Fruit fly (Drosophila melanogaster) whole organism, prepupa: Measurements from ENCODE around the gene Mkp3.

ENCODE experiments used
- Blimp-1 ChIP-seq: fragments of 200-800 bp; sonication (Bioruptor generic); optimal IDR thresholded peaks from 3 replicates; lab custom pipeline; 2017; ENCODE audit warnings: missing biosample characterization, missing genetic modification characterization, mild to moderate bottlenecking, moderate library complexity, missing genetic modification reagents
- CG10631 ChIP-seq: fragments of 200-800 bp; sonication (Bioruptor generic); optimal IDR thresholded peaks from 2 replicates; lab custom pipeline; 2016; ENCODE audit warnings: missing biosample characterization, missing genetic modification characterization
- CG10669 ChIP-seq: fragments of 200-800 bp; sonication (Bioruptor generic); optimal IDR thresholded peaks from 3 replicates; lab custom pipeline; 2018; ENCODE audit warnings: missing biosample characterization, mild to moderate bottlenecking, missing genetic modification characterization, moderate library complexity
- CG11294 ChIP-seq: fragments of 200-800 bp; sonication (Bioruptor generic); IDR thresholded peaks from 2 replicates; pipeline ENCODE4 v1.3.6; 2022; ENCODE audit warnings: missing biosample characterization, missing genetic modification characterization
- CG11762 ChIP-seq: fragments of 200-800 bp; sonication (Bioruptor generic); optimal IDR thresholded peaks from 3 replicates; lab custom pipeline; 2016; ENCODE audit warnings: missing biosample characterization, missing genetic modification characterization; ENCODE audit not compliant: insufficient read depth
- CG11902 ChIP-seq: fragments of 200-800 bp; sonication (Bioruptor generic); optimal IDR thresholded peaks from 3 replicates; lab custom pipeline; 2016; ENCODE audit warnings: missing biosample characterization, missing genetic modification characterization
- CG15336 ChIP-seq: fragments of 200-800 bp; sonication (Bioruptor generic); IDR thresholded peaks from 2 replicates; pipeline ENCODE4 v1.3.6; 2022; ENCODE audit warnings: missing biosample characterization, missing genetic modification characterization
- CG1621 ChIP-seq: fragments of 200-800 bp; sonication (Bioruptor generic); optimal IDR thresholded peaks from 3 replicates; lab custom pipeline; 2018; ENCODE audit warnings: missing biosample characterization, mild to moderate bottlenecking, missing genetic modification characterization
- CG3032 ChIP-seq: fragments of 200-800 bp; optimal IDR thresholded peaks from 2 replicates; lab custom pipeline; 2019; ENCODE audit warnings: missing biosample characterization, mild to moderate bottlenecking, missing genetic modification characterization, moderate library complexity
- CG31627 ChIP-seq: fragments of 200-800 bp; sonication (Bioruptor generic); optimal IDR thresholded peaks from 3 replicates; lab custom pipeline; 2016; ENCODE audit warnings: missing biosample characterization, missing genetic modification characterization
- CG34406 ChIP-seq: fragments of 200-800 bp; sonication (Bioruptor generic); optimal IDR thresholded peaks from 3 replicates; lab custom pipeline; 2016; ENCODE audit warnings: missing biosample characterization, missing genetic modification characterization
- CG4318 ChIP-seq: fragments of 200-800 bp; sonication (Bioruptor generic); optimal IDR thresholded peaks from 3 replicates; lab custom pipeline; 2017; ENCODE audit warnings: missing biosample characterization, mild to moderate bottlenecking, missing genetic modification characterization
- CG6163 ChIP-seq: fragments of 200-800 bp; sonication (Bioruptor generic); IDR thresholded peaks from 3 replicates; pipeline ENCODE4 v1.3.6; 2022; ENCODE audit warnings: missing biosample characterization, missing genetic modification characterization
- CG6276 ChIP-seq: fragments of 200-800 bp; sonication (Bioruptor generic); optimal IDR thresholded peaks from 2 replicates; lab custom pipeline; 2017; ENCODE audit warnings: missing biosample characterization, mild to moderate bottlenecking, missing genetic modification characterization
- CG6792 ChIP-seq: fragments of 200-800 bp; sonication (Bioruptor generic); optimal IDR thresholded peaks from 3 replicates; lab custom pipeline; 2016; ENCODE audit warnings: missing biosample characterization, missing genetic modification characterization
- CG6808 ChIP-seq: fragments of 200-800 bp; sonication (Bioruptor generic); optimal IDR thresholded peaks from 3 replicates; lab custom pipeline; 2017; ENCODE audit warnings: missing biosample characterization, missing genetic modification characterization, mild to moderate bottlenecking, moderate library complexity, missing genetic modification reagents
- CG6854 ChIP-seq: fragments of 200-800 bp; sonication (Bioruptor generic); optimal IDR thresholded peaks from 2 replicates; lab custom pipeline; 2017; ENCODE audit warnings: missing biosample characterization, mild to moderate bottlenecking, missing genetic modification characterization
- CG7368 ChIP-seq: fragments of 200-800 bp; sonication (Bioruptor generic); optimal IDR thresholded peaks from 3 replicates; lab custom pipeline; 2016; ENCODE audit warnings: missing biosample characterization, missing genetic modification characterization
- CG8119 ChIP-seq: fragments of 200-800 bp; sonication (Bioruptor generic); IDR thresholded peaks from 3 replicates; pipeline ENCODE4 v1.3.6; 2022; ENCODE audit warnings: missing biosample characterization, missing genetic modification characterization
- CG8632 ChIP-seq: fragments of 200-800 bp; sonication (Bioruptor generic); optimal IDR thresholded peaks from 3 replicates; lab custom pipeline; 2016; ENCODE audit warnings: missing biosample characterization, missing genetic modification characterization
- Eip75B ChIP-seq: fragments of 200-800 bp; sonication (Bioruptor generic); optimal IDR thresholded peaks from 3 replicates; lab custom pipeline; 2016; ENCODE audit warnings: missing biosample characterization, missing genetic modification characterization
- Eip93F ChIP-seq: fragments of 200-800 bp; sonication (Bioruptor generic); optimal IDR thresholded peaks from 2 replicates; lab custom pipeline; 2016; ENCODE audit warnings: missing biosample characterization, mild to moderate bottlenecking, missing genetic modification characterization
- Ets21C ChIP-seq: fragments of 200-800 bp; sonication (Bioruptor generic); optimal IDR thresholded peaks from 3 replicates; lab custom pipeline; 2016; ENCODE audit warnings: missing biosample characterization, missing genetic modification characterization
- Ets96B ChIP-seq: fragments of 200-800 bp; optimal IDR thresholded peaks from 2 replicates; lab custom pipeline; 2019; ENCODE audit warnings: missing biosample characterization, mild to moderate bottlenecking, missing genetic modification characterization, moderate library complexity
- Gug ChIP-seq: fragments of 200-800 bp; sonication (Bioruptor generic); IDR thresholded peaks from 2 replicates; pipeline ENCODE4 v1.3.6; 2022; ENCODE audit warnings: missing biosample characterization, missing genetic modification characterization
- Hr38 ChIP-seq: sonication (Bioruptor generic); optimal IDR thresholded peaks from 2 replicates; lab custom pipeline; 2016; ENCODE audit warnings: missing biosample characterization, missing genetic modification characterization
- Hr4 ChIP-seq: fragments of 200-800 bp; sonication (Bioruptor generic); optimal IDR thresholded peaks from 3 replicates; lab custom pipeline; 2016; ENCODE audit warnings: missing biosample characterization, missing genetic modification characterization
- Lpt ChIP-seq: fragments of 200-800 bp; sonication (Bioruptor generic); optimal IDR thresholded peaks from 3 replicates; lab custom pipeline; 2016; ENCODE audit warnings: missing biosample characterization, missing genetic modification characterization
- Met ChIP-seq: fragments of 200-800 bp; sonication (Bioruptor generic); optimal IDR thresholded peaks from 3 replicates; lab custom pipeline; 2016; ENCODE audit warnings: missing biosample characterization, missing genetic modification characterization
- OdsH ChIP-seq: fragments of 200-800 bp; sonication (Bioruptor generic); optimal IDR thresholded peaks from 3 replicates; lab custom pipeline; 2016; ENCODE audit warnings: missing biosample characterization, missing genetic modification characterization
- Sox102F ChIP-seq: fragments of 200-800 bp; sonication (Bioruptor generic); optimal IDR thresholded peaks from 2 replicates; lab custom pipeline; 2016; ENCODE audit warnings: missing biosample characterization, mild to moderate bottlenecking, missing genetic modification characterization
- Sox14 ChIP-seq: fragments of 200-800 bp; sonication (Bioruptor generic); optimal IDR thresholded peaks from 3 replicates; lab custom pipeline; 2016; ENCODE audit warnings: missing biosample characterization, missing genetic modification characterization
- Sox15 ChIP-seq: fragments of 200-800 bp; sonication (Bioruptor generic); optimal IDR thresholded peaks from 3 replicates; lab custom pipeline; 2016; ENCODE audit warnings: missing biosample characterization, missing genetic modification characterization
- achi ChIP-seq: fragments of 200-800 bp; sonication (Bioruptor generic); optimal IDR thresholded peaks from 3 replicates; lab custom pipeline; 2016; ENCODE audit warnings: missing biosample characterization, missing genetic modification characterization
- acj6 ChIP-seq: fragments of 200-800 bp; sonication (Bioruptor generic); optimal IDR thresholded peaks from 3 replicates; lab custom pipeline; 2016; ENCODE audit warnings: missing biosample characterization, missing genetic modification characterization
- dac ChIP-seq: fragments of 200-800 bp; sonication (Bioruptor generic); optimal IDR thresholded peaks from 2 replicates; lab custom pipeline; 2017; ENCODE audit warnings: missing biosample characterization, mild to moderate bottlenecking, missing genetic modification characterization
- dsx ChIP-seq: fragments of 200-800 bp; optimal IDR thresholded peaks from 3 replicates; lab custom pipeline; 2019; ENCODE audit warnings: missing biosample characterization, mild to moderate bottlenecking, missing genetic modification characterization, moderate library complexity; ENCODE audit not compliant: poor library complexity, severe bottlenecking
- eg ChIP-seq: fragments of 200-800 bp; sonication (Bioruptor generic); IDR thresholded peaks from 3 replicates; pipeline ENCODE4 v1.3.6; 2022; ENCODE audit warnings: missing biosample characterization, missing genetic modification characterization
- esn ChIP-seq: fragments of 200-800 bp; sonication (Bioruptor generic); optimal IDR thresholded peaks from 2 replicates; lab custom pipeline; 2016; ENCODE audit warnings: missing biosample characterization, mild to moderate bottlenecking, missing genetic modification characterization, moderate library complexity
- fd59A ChIP-seq: fragments of 200-800 bp; sonication (Bioruptor generic); optimal IDR thresholded peaks from 2 replicates; lab custom pipeline; 2017; ENCODE audit warnings: missing biosample characterization, mild to moderate bottlenecking, missing genetic modification characterization, missing genetic modification reagents
- fd85E ChIP-seq: fragments of 200-800 bp; sonication (Bioruptor generic); optimal IDR thresholded peaks from 3 replicates; lab custom pipeline; 2016; ENCODE audit warnings: missing biosample characterization, missing genetic modification characterization
- fkh ChIP-seq: fragments of 200-800 bp; sonication (Bioruptor generic); optimal IDR thresholded peaks from 3 replicates; lab custom pipeline; 2017; ENCODE audit warnings: missing biosample characterization, mild to moderate bottlenecking, missing genetic modification characterization, moderate library complexity
- net ChIP-seq: fragments of 200-800 bp; sonication (Bioruptor generic); optimal IDR thresholded peaks from 3 replicates; lab custom pipeline; 2016; ENCODE audit warnings: missing biosample characterization, missing genetic modification characterization
- pdm3 ChIP-seq: fragments of 200-800 bp; sonication (Bioruptor generic); optimal IDR thresholded peaks from 3 replicates; lab custom pipeline; 2016; ENCODE audit warnings: missing biosample characterization, missing genetic modification characterization
- salr ChIP-seq, 2 experiments: fragments of 200-800 bp; sonication (Bioruptor generic); optimal IDR thresholded peaks; 3 replicates each; lab custom pipeline; 2016 to 2018; ENCODE audit warnings: missing biosample characterization in 2 of 2, missing genetic modification characterization in 2 of 2, mild to moderate bottlenecking in 1 of 2
- spab ChIP-seq: fragments of 200-800 bp; sonication (Bioruptor generic); optimal IDR thresholded peaks from 2 replicates; lab custom pipeline; 2017; ENCODE audit warnings: missing biosample characterization, mild to moderate bottlenecking, missing genetic modification characterization, missing genetic modification reagents
- ss ChIP-seq, 2 experiments: fragments of 200-800 bp; sonication (Bioruptor generic); optimal IDR thresholded peaks; 2 replicates in 1 of 2; 3 replicates in 1 of 2; lab custom pipeline; 2017 to 2018; ENCODE audit warnings: mild to moderate bottlenecking in 2 of 2, missing biosample characterization in 2 of 2, missing genetic modification characterization in 2 of 2, moderate library complexity in 1 of 2
- svp ChIP-seq: fragments of 200-800 bp; sonication (Bioruptor generic); peaks from one replicate; lab custom pipeline; 2016; ENCODE audit warnings: missing biosample characterization, missing genetic modification characterization
- topi ChIP-seq: fragments of 200-800 bp; sonication (Bioruptor generic); optimal IDR thresholded peaks from 3 replicates; lab custom pipeline; 2016; ENCODE audit warnings: missing biosample characterization, missing genetic modification characterization
- vri ChIP-seq: fragments of 200-800 bp; sonication (Bioruptor generic); optimal IDR thresholded peaks from 3 replicates; lab custom pipeline; 2016; ENCODE audit warnings: missing biosample characterization, mild to moderate bottlenecking, missing genetic modification characterization

The Mkp3 gene

DNA sequence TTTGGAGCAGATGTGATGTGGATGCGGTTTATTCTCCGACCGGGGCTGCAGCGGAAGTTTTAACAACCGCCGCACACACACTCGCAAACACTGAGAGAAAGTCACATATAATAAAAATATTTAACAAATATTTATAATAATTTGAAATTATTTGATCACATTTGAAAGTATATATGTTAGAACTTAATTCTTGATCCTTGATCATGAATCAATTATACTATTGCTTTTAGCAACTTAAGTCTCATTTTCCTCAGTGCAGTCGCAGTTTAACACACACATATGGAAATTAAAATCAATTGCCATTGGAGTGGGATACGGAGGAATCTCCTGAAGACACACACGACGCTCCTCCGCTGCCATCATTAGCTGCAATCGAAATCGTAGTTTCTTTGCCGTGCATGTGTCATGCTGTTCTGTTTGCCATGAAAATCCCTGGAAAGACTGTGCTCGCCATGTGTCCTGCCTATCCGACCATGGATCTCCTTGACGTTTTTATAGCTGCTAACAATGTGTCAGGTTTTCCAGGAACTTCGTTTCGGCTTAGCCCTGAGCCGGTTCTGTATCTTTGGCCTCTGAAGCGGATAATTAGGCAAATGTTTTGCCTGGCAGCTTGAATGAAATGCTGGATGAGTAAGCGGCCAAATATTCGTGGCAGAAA lies 52.9 kb downstream of the Mkp3 start:
- TF ChIP-seq Eip75B (peak; percentile 45), acj6 (GFP tag; lab: Kevin White, UChicago) (peak; percentile 80), Sox15 (GFP tag; lab: Kevin White, UChicago) (peak; percentile 39), CG10631 (GFP tag; lab: Kevin White, UChicago) (peak; percentile 74), Blimp-1 (GFP tag; lab: Kevin White, UChicago) (peak; percentile 52), ss (GFP tag; optimal IDR thresholded peaks at IDR 0.05; lab: Kevin White, UChicago) (peak; percentile 72 to 80), CG11902 (GFP tag; lab: Kevin White, UChicago) (peak; percentile 19), CG10669 (GFP tag; lab: Kevin White, UChicago) (peak; percentile 76), fd85E (GFP tag; lab: Kevin White, UChicago) (peak; percentile 34), CG8632 (GFP tag; lab: Kevin White, UChicago) (peak; percentile 70), CG8119 (GFP tag; lab: Robert Waterston, UW) (peak; percentile 65; the same call in 2 of the 3 replicates), CG6276 (GFP tag; lab: Kevin White, UChicago) (peak; percentile 10), Ets21C (GFP tag; lab: Kevin White, UChicago) (no peak), Hr38 (GFP tag; lab: Kevin White, UChicago) (no peak), CG6163 (peak; percentile 73), Sox14 (GFP tag; lab: Kevin White, UChicago) (peak; percentile 59), Ets96B (peak; percentile 79), CG15336 (GFP tag; lab: Robert Waterston, UW) (peak; percentile 69), achi (GFP tag; lab: Kevin White, UChicago) (peak; percentile 75), CG31627 (peak; percentile 49), CG6808 (peak; percentile 75), esn (GFP tag; lab: Kevin White, UChicago) (peak; percentile 70), CG4318 (GFP tag; lab: Kevin White, UChicago) (peak; percentile 26), eg (peak; percentile 64), fd59A (GFP tag; lab: Kevin White, UChicago) (peak; percentile 67), fkh (peak; percentile 13), Gug (0 out of 2 replicates have a peak, but pooled peaks have one; percentile 35), CG6792 (GFP tag; lab: Kevin White, UChicago) (peak; percentile 70), pdm3 (GFP tag; lab: Kevin White, UChicago) (peak; percentile 43), salr (GFP tag; optimal IDR thresholded peaks at IDR 0.05; lab: Kevin White, UChicago) (peak; percentile 50 to 60), CG11762 (peak; percentile 53), svp (GFP tag; lab: Kevin White, UChicago) (peak; percentile 77), OdsH (peak; percentile 69), vri (GFP tag; lab: Kevin White, UChicago) (peak; percentile 42), Sox102F (GFP tag; lab: Kevin White, UChicago) (peak; percentile 64), CG3032 (tag; lab: Kevin White, UChicago) (peak; percentile 81), CG6854 (GFP tag; lab: Kevin White, UChicago) (peak; percentile 69), Eip93F (GFP tag; lab: Kevin White, UChicago) (no peak), CG34406 (GFP tag; lab: Kevin White, UChicago) (peak; percentile 72), Met (GFP tag; lab: Kevin White, UChicago) (peak; percentile 66), CG11294 (GFP tag; lab: Robert Waterston, UW) (no peak), Lpt (peak; percentile 55), topi (GFP tag; lab: Kevin White, UChicago) (peak; percentile 63), dac (GFP tag; lab: Kevin White, UChicago) (no peak), dsx (peak; percentile 78), CG1621 (tag; lab: Kevin White, UChicago) (peak; percentile 66), Hr4 (peak; percentile 33), CG7368 (GFP tag; lab: Kevin White, UChicago) (peak; percentile 63), spab (GFP tag; lab: Kevin White, UChicago) (peak; percentile 71), net (GFP tag; lab: Kevin White, UChicago) (peak; percentile 69)
